Fruit fly (Drosophila melanogaster) Kc167 (cell line): ENCODE measurements around the gene Brd8.

Source experiments
- psq ChIP-seq: fragments of >200 bp; optimal IDR thresholded peaks from 2 replicates; lab custom pipeline; 2017; ENCODE audit warnings: missing external identifiers
- ttk ChIP-seq: sonication (Bioruptor generic); optimal IDR thresholded peaks from 2 replicates; lab custom pipeline; 2017; ENCODE audit warnings: missing external identifiers

dm6 chr3R:29266607-29267006 is 43.3 kb downstream of the Brd8 start:
- TF ChIP-seq ttk (lab: Kevin White, UChicago) (no peak), psq (lab: Kevin White, UChicago) (no peak)
